Fruit fly (Drosophila melanogaster) whole organism, pupa: ENCODE results near the gene CG14260.

Experiments
- CG10348 ChIP-seq: fragments of 200-800 bp; sonication (Bioruptor generic); IDR thresholded peaks from 2 replicates; pipeline ENCODE4 v1.3.6; 2022; ENCODE audit warnings: missing biosample characterization, missing genetic modification characterization
- CG14655 ChIP-seq: fragments of 200-800 bp; sonication (Bioruptor generic); optimal IDR thresholded peaks from 3 replicates; lab custom pipeline; 2017; ENCODE audit warnings: mild to moderate bottlenecking, missing biosample characterization, missing genetic modification reagents, missing genetic modification characterization
- CG17806 ChIP-seq: fragments of 200-800 bp; sonication (Bioruptor generic); optimal IDR thresholded peaks from 2 replicates; lab custom pipeline; 2018; ENCODE audit warnings: missing biosample characterization, mild to moderate bottlenecking, missing genetic modification characterization, moderate library complexity
- CG4496 ChIP-seq: fragments of 200-800 bp; sonication (Bioruptor generic); IDR thresholded peaks from 3 replicates; pipeline ENCODE4 v1.3.6; 2022; ENCODE audit warnings: missing biosample characterization, missing genetic modification characterization
- CG8301 ChIP-seq: fragments of 200-800 bp; sonication (Bioruptor generic); optimal IDR thresholded peaks from 2 replicates; lab custom pipeline; 2018; ENCODE audit warnings: missing biosample characterization, mild to moderate bottlenecking, missing genetic modification characterization
- EcR ChIP-seq: fragments of 200-800 bp; sonication (Bioruptor generic); optimal IDR thresholded peaks from 3 replicates; lab custom pipeline; 2019; ENCODE audit warnings: missing biosample characterization, missing genetic modification characterization, mild to moderate bottlenecking, moderate library complexity, missing genetic modification reagents
- Pif1A ChIP-seq: fragments of 200-800 bp; sonication (Bioruptor generic); optimal IDR thresholded peaks from 3 replicates; lab custom pipeline; 2016; ENCODE audit warnings: missing biosample characterization, missing genetic modification characterization
- Snoo ChIP-seq: fragments of 200-800 bp; sonication (Bioruptor generic); optimal IDR thresholded peaks from 3 replicates; lab custom pipeline; 2017; ENCODE audit warnings: missing biosample characterization, mild to moderate bottlenecking, missing genetic modification characterization, inconsistent platforms

DNA sequence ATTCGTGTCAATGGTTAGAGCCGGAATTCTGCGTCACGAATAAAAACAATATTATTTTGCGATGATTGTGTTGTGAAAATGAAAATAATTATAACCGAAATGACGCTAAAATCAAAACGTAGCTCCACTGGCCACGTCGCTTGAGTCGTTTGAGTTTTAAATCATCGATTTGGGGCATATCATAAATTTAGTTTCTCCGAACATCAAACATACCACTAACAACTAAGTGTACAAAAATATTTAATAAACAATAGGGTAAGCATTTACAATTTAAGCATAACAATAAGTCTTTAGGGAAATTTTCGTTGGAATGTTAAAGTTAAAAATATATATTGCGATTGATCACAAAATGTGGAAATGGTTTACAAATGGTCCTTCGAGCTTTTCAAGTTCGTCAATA, 14.3 kb upstream of the CG14260 start, which contains the start of the genes TTLL6B and TfIIA-L:
- TF ChIP-seq CG4496 (GFP tag; lab: Robert Waterston, UW) (no peak), CG8301 (tag; lab: Kevin White, UChicago) (no peak), CG14655 (no peak), CG17806 (no peak), CG10348 (GFP tag; lab: Robert Waterston, UW) (no peak), Pif1A (GFP tag; lab: Kevin White, UChicago) (no peak), EcR (no peak), Snoo (tag; lab: Kevin White, UChicago) (no peak)
